Fruit fly (Drosophila melanogaster) whole organism, wandering third instar larva: Measurements from ENCODE around the gene CG10948.

Experiments used
- Abd-B ChIP-seq: fragments of >200 bp; optimal IDR thresholded peaks from 2 replicates; lab custom pipeline; 2017; ENCODE audit warnings: missing biosample characterization, missing genetic modification characterization
- CG32264 ChIP-seq: fragments of 200-800 bp; sonication (Bioruptor generic); optimal IDR thresholded peaks from 2 replicates; lab custom pipeline; 2016; ENCODE audit warnings: missing biosample characterization, missing genetic modification characterization
- CG9705 ChIP-seq: fragments of 200-800 bp; sonication (Bioruptor generic); optimal IDR thresholded peaks from 2 replicates; lab custom pipeline; 2018; ENCODE audit warnings: missing biosample characterization, mild to moderate bottlenecking, missing genetic modification characterization
- CrebA ChIP-seq: fragments of 200-800 bp; sonication (Bioruptor generic); optimal IDR thresholded peaks from 2 replicates; lab custom pipeline; 2016; ENCODE audit warnings: missing biosample characterization, mild to moderate bottlenecking, missing genetic modification characterization, borderline replicate concordance
- Dfd ChIP-seq: fragments of >200 bp; optimal IDR thresholded peaks from 2 replicates; lab custom pipeline; 2017; ENCODE audit warnings: missing biosample characterization, missing genetic modification characterization
- Dif ChIP-seq: fragments of 200-275, 200-300 bp; sonication (Bioruptor generic); optimal IDR thresholded peaks from 2 replicates; lab custom pipeline; 2018; ENCODE audit warnings: missing biosample characterization, missing genetic modification characterization; ENCODE audit not compliant: partially characterized antibody
- GATAd ChIP-seq: sonication (Bioruptor generic); optimal IDR thresholded peaks from 2 replicates; lab custom pipeline; 2016; ENCODE audit warnings: missing biosample characterization, missing genetic modification characterization
- Hnf4 ChIP-seq: fragments of 200-800 bp; sonication (Bioruptor generic); optimal IDR thresholded peaks from 2 replicates; lab custom pipeline; 2016; ENCODE audit warnings: missing biosample characterization, mild to moderate bottlenecking, missing genetic modification characterization
- Hr83 ChIP-seq: fragments of 200-300 bp; sonication (Bioruptor generic); optimal IDR thresholded peaks from 2 replicates; lab custom pipeline; 2016; ENCODE audit warnings: missing biosample characterization, mild to moderate bottlenecking, missing genetic modification characterization, moderate library complexity; ENCODE audit not compliant: poor library complexity, severe bottlenecking
- Myc ChIP-seq: fragments of >200 bp; optimal IDR thresholded peaks from 2 replicates; lab custom pipeline; 2017
- Rel ChIP-seq, 2 experiments: fragments of 200-800 bp; sonication (Bioruptor generic) in 1 of 2; optimal IDR thresholded peaks; 2 replicates in 1 of 2; 3 replicates in 1 of 2; lab custom pipeline; 2016 to 2019; ENCODE audit warnings: mild to moderate bottlenecking in 2 of 2, missing biosample characterization in 2 of 2, missing genetic modification characterization in 2 of 2, moderate library complexity in 1 of 2
- Vsx2 ChIP-seq: fragments of 200-300, 225-300 bp; sonication (Bioruptor generic); optimal IDR thresholded peaks from 2 replicates; lab custom pipeline; 2018; ENCODE audit warnings: missing biosample characterization, missing genetic modification characterization; ENCODE audit not compliant: partially characterized antibody
- brk ChIP-seq: fragments of 200-800 bp; sonication (Bioruptor generic); optimal IDR thresholded peaks from 2 replicates; lab custom pipeline; 2016; ENCODE audit warnings: missing biosample characterization, mild to moderate bottlenecking, missing genetic modification characterization
- dsf ChIP-seq: sonication (Bioruptor generic); optimal IDR thresholded peaks from 2 replicates; lab custom pipeline; 2016; ENCODE audit warnings: missing biosample characterization, missing genetic modification characterization, borderline replicate concordance
- foxo ChIP-seq, 2 experiments: fragments of 200-800 bp; sonication (Bioruptor generic); optimal IDR thresholded peaks; 2 replicates in 1 of 2; 3 replicates in 1 of 2; lab custom pipeline; 2016 to 2017; ENCODE audit warnings: missing biosample characterization in 2 of 2, missing genetic modification characterization in 2 of 2
- fru ChIP-seq: fragments of 200-800 bp; sonication (Bioruptor generic); optimal IDR thresholded peaks from 3 replicates; lab custom pipeline; 2016; ENCODE audit warnings: missing biosample characterization, mild to moderate bottlenecking, missing genetic modification characterization
- h ChIP-seq: fragments of 200-800 bp; sonication (Bioruptor generic); optimal IDR thresholded peaks from 3 replicates; lab custom pipeline; 2016; ENCODE audit warnings: missing biosample characterization, mild to moderate bottlenecking, missing genetic modification characterization
- psq ChIP-seq: fragments of 200-800 bp; sonication (Bioruptor generic); optimal IDR thresholded peaks from 3 replicates; lab custom pipeline; 2017; ENCODE audit warnings: missing biosample characterization, mild to moderate bottlenecking, missing genetic modification characterization, moderate library complexity
- rgr ChIP-seq: fragments of 200-800 bp; sonication (Bioruptor generic); optimal IDR thresholded peaks from 3 replicates; lab custom pipeline; 2016; ENCODE audit warnings: missing biosample characterization, mild to moderate bottlenecking, missing genetic modification characterization
- sv ChIP-seq: fragments of 200-800 bp; sonication (Bioruptor generic); optimal IDR thresholded peaks from 3 replicates; lab custom pipeline; 2016; ENCODE audit warnings: missing biosample characterization, missing genetic modification characterization
- tai ChIP-seq: sonication (Bioruptor generic); optimal IDR thresholded peaks from 2 replicates; lab custom pipeline; 2016; ENCODE audit warnings: missing biosample characterization, missing genetic modification characterization
- usp ChIP-seq: fragments of >200 bp; optimal IDR thresholded peaks from 2 replicates; lab custom pipeline; 2017; ENCODE audit warnings: missing biosample characterization, missing genetic modification characterization
- woc ChIP-seq: sonication (Bioruptor generic); optimal IDR thresholded peaks from 2 replicates; lab custom pipeline; 2016; ENCODE audit warnings: missing biosample characterization, mild to moderate bottlenecking, missing genetic modification characterization

CG10948 gene

dm6 chr3L:12889353-12889820 lies 39.5 kb upstream of the CG10948 start, which contains the start of gene CG43894:
CG43894 (plus strand) TSS chr3L:12889770.
- TF ChIP-seq tai, result no peak
- TF ChIP-seq Abd-B (GFP tag; lab: Kevin White, UChicago), result no peak
- TF ChIP-seq fru (GFP tag; lab: Kevin White, UChicago), result peak; percentile 56
- TF ChIP-seq h (GFP tag; lab: Kevin White, UChicago), result peak; percentile 44
- TF ChIP-seq CrebA (GFP tag; lab: Kevin White, UChicago), result peak; percentile 67
- TF ChIP-seq Rel (GFP tag; optimal IDR thresholded peaks at IDR 0.05; lab: Kevin White, UChicago), result peak; percentile 28
- TF ChIP-seq Rel (tag; optimal IDR thresholded peaks at IDR 0.05; lab: Kevin White, UChicago), result peak; percentile 60
- TF ChIP-seq, all 38 proteins: peak for 4

dm6 chr3L:12884680-12885079 lies 34.8 kb upstream of the CG10948 start, which contains the start of gene CG14120:
CG14120 (plus strand) TSS chr3L:12885039.
- TF ChIP-seq Abd-B (GFP tag; lab: Kevin White, UChicago), result no peak
- no peak for TF ChIP-seq CG32264 (GFP tag; lab: Kevin White, UChicago)
- no peak for TF ChIP-seq CG9705 (GFP tag; lab: Kevin White, UChicago)
- no peak for TF ChIP-seq CrebA (GFP tag; lab: Kevin White, UChicago)
- TF ChIP-seq Dif (GFP tag; lab: Kevin White, UChicago), result no peak
- no peak for TF ChIP-seq sv (GFP tag; lab: Kevin White, UChicago)
- TF ChIP-seq dsf, result no peak
- TF ChIP-seq Rel (GFP tag; optimal IDR thresholded peaks at IDR 0.05; lab: Kevin White, UChicago), result no peak
- TF ChIP-seq Rel (tag; optimal IDR thresholded peaks at IDR 0.05; lab: Kevin White, UChicago), result no peak
- TF ChIP-seq GATAd (GFP tag; lab: Kevin White, UChicago), result no peak
- no peak for TF ChIP-seq Myc (lab: Kevin White, UChicago)
- TF ChIP-seq h (GFP tag; lab: Kevin White, UChicago), result no peak
- no peak for TF ChIP-seq Vsx2 (GFP tag; lab: Kevin White, UChicago)
- TF ChIP-seq Hnf4, result no peak
- TF ChIP-seq rgr (GFP tag; lab: Kevin White, UChicago), result no peak

dm6 chr3L:12874211-12874610 lies 24.3 kb upstream of the CG10948 start:
- no peak for TF ChIP-seq tai
- no peak for TF ChIP-seq rgr (GFP tag; lab: Kevin White, UChicago)
- no peak for TF ChIP-seq usp (GFP tag; lab: Kevin White, UChicago)
- TF ChIP-seq fru (GFP tag; lab: Kevin White, UChicago), result no peak
- no peak for TF ChIP-seq Rel (GFP tag; optimal IDR thresholded peaks at IDR 0.05; lab: Kevin White, UChicago)
- no peak for TF ChIP-seq Rel (tag; optimal IDR thresholded peaks at IDR 0.05; lab: Kevin White, UChicago)
- TF ChIP-seq psq (GFP tag; lab: Kevin White, UChicago), result no peak
- TF ChIP-seq Hnf4, result no peak
- TF ChIP-seq, all 38 proteins: peak for 0

- TF ChIP-seq tai (no peak), CG9705 (GFP tag; lab: Kevin White, UChicago) (no peak), Vsx2 (GFP tag; lab: Kevin White, UChicago) (no peak), Hr83 (GFP tag; lab: Kevin White, UChicago) (no peak)
These were observed 18.1 kb upstream of the CG10948 start for dm6 chr3L:12867956-12868443.

dm6 chr3L:12864472-12864871 lies 14.6 kb upstream of the CG10948 start:
- TF ChIP-seq Dfd (GFP tag; lab: Kevin White, UChicago) (peak; percentile 54), Myc (lab: Kevin White, UChicago) (no peak)

dm6 chr3L:12862820-12863219 lies 12.9 kb upstream of the CG10948 start, which contains the start of gene CG10943:
CG10943 (minus strand) TSS chr3L:12862920.
- TF ChIP-seq tai (no peak), GATAd (GFP tag; lab: Kevin White, UChicago) (no peak), rgr (GFP tag; lab: Kevin White, UChicago) (no peak), foxo (GFP tag; optimal IDR thresholded peaks at IDR 0.05; lab: Kevin White, UChicago) (no peak), Dif (GFP tag; lab: Kevin White, UChicago) (no peak), woc (GFP tag; lab: Kevin White, UChicago) (no peak), h (GFP tag; lab: Kevin White, UChicago) (no peak), brk (GFP tag; lab: Kevin White, UChicago) (no peak), usp (GFP tag; lab: Kevin White, UChicago) (no peak)
